Worm (Caenorhabditis elegans): ENCODE data around the gene ZC132.3.

- no peak for TF ChIP-seq ceh-62 (tag; optimal IDR thresholded peaks at IDR 0.05)
- no peak for TF ChIP-seq nhr-28 (tag; optimal IDR thresholded peaks at IDR 0.05)
- no peak for TF ChIP-seq unc-130 (GFP tag; optimal IDR thresholded peaks at IDR 0.05)
- no peak for TF ChIP-seq tag-97 (GFP tag; IDR thresholded peaks at IDR 0.05)
- TF ChIP-seq hlh-30 (tag; optimal IDR thresholded peaks at IDR 0.05; ENCODE audit: insufficient read depth), result no peak
- TF ChIP-seq nhr-237 (tag; optimal IDR thresholded peaks at IDR 0.05), result no peak
- TF ChIP-seq ztf-11 (tag; optimal IDR thresholded peaks at IDR 0.05), result no peak
- no peak for TF ChIP-seq nhr-76 (tag; optimal IDR thresholded peaks at IDR 0.05)
- TF ChIP-seq ZK546.5 (tag; optimal IDR thresholded peaks at IDR 0.05), result no peak
- no peak for TF ChIP-seq nhr-11 (tag; optimal IDR thresholded peaks at IDR 0.05)
- TF ChIP-seq zag-1 (tag; optimal IDR thresholded peaks at IDR 0.05), result no peak
- TF ChIP-seq ceh-20 (GFP tag; IDR thresholded peaks at IDR 0.05), result no peak
- TF ChIP-seq fos-1 (tag; optimal IDR thresholded peaks at IDR 0.05), result no peak
- no peak for TF ChIP-seq saeg-2 (GFP tag; IDR thresholded peaks at IDR 0.05)
These were observed 43.2 kb downstream of the ZC132.3 start, which contains the start of gene srt-14 for ce11 chrV:4256474-4256873.

All from whole organism, L4 larva.